Worm (Caenorhabditis elegans) whole organism, L4 larva: Measurements from ENCODE around the gene T25D1.3.
A peak's percentile ranks its signal among the peaks of the same experiment; 100 is the strongest.

Experiments used
- Y48G9A.11 ChIP-seq: fragments of 200-800 bp; sonication (Bioruptor generic); IDR thresholded peaks from 2 replicates; pipeline ENCODE4 v1.3.6; 2022; ENCODE audit warnings: missing genetic modification reagents, missing genetic modification characterization, missing compliant biosample characterization
- Y75B8A.6 ChIP-seq: fragments of 200-800 bp; sonication (Bioruptor generic); IDR thresholded peaks from 2 replicates; pipeline ENCODE4 v1.3.6; 2022; ENCODE audit warnings: missing genetic modification reagents, missing genetic modification characterization, missing compliant biosample characterization
- ZK337.2 ChIP-seq: fragments of 200-800 bp; sonication (Bioruptor generic); IDR thresholded peaks from 2 replicates; pipeline ENCODE4 v1.3.6; 2022; ENCODE audit warnings: missing genetic modification reagents, missing genetic modification characterization, missing compliant biosample characterization
- ama-1 ChIP-seq: fragments of 150-350 bp; optimal IDR thresholded peaks from 2 replicates; lab custom pipeline; 2014; ENCODE audit warnings: inconsistent platforms, mixed read lengths
- attf-4 ChIP-seq: sonication (generic microtip); optimal IDR thresholded peaks from 3 replicates; lab custom pipeline; 2017; ENCODE audit warnings: missing biosample characterization, missing genetic modification characterization
- ceh-28 ChIP-seq: fragments of 150-350 bp; optimal IDR thresholded peaks from 2 replicates; lab custom pipeline; 2014; ENCODE audit warnings: missing biosample characterization, missing genetic modification reagents, missing genetic modification characterization
- ceh-44 ChIP-seq: fragments of 200-800 bp; sonication (Bioruptor generic); IDR thresholded peaks from 2 replicates; pipeline ENCODE4 v1.3.6; 2022; ENCODE audit warnings: missing genetic modification reagents, missing genetic modification characterization, missing compliant biosample characterization
- ceh-62 ChIP-seq: sonication (generic microtip); optimal IDR thresholded peaks from 2 replicates; lab custom pipeline; 2017; ENCODE audit warnings: missing biosample characterization, missing genetic modification characterization
- ctbp-1 ChIP-seq: fragments of 200-800 bp; sonication (Bioruptor generic); IDR thresholded peaks from 2 replicates; pipeline ENCODE4 v1.3.6; 2022; ENCODE audit warnings: missing genetic modification reagents, missing genetic modification characterization, missing compliant biosample characterization
- daf-16 ChIP-seq, 3 experiments: sonication (generic microtip); optimal IDR thresholded peaks; 2 replicates each; lab custom pipeline; 2016 to 2017; ENCODE audit warnings: missing genetic modification characterization in 3 of 3, missing genetic modification reagents in 3 of 3, mild to moderate bottlenecking in 2 of 3, missing compliant biosample characterization in 2 of 3, missing biosample characterization in 1 of 3, moderate library complexity in 1 of 3
- daf-8 ChIP-seq: fragments of 200-800 bp; sonication (Bioruptor generic); IDR thresholded peaks from 2 replicates; pipeline ENCODE4 v1.3.6; 2022; ENCODE audit warnings: missing genetic modification characterization, missing compliant biosample characterization
- dmd-6 ChIP-seq: fragments of 200-800 bp; sonication (Bioruptor generic); IDR thresholded peaks from 2 replicates; pipeline ENCODE4 v1.3.6; 2022; ENCODE audit warnings: missing genetic modification reagents, missing genetic modification characterization, missing compliant biosample characterization
- dmd-8 ChIP-seq: fragments of 200-800 bp; sonication (Bioruptor generic); IDR thresholded peaks from 2 replicates; pipeline ENCODE4 v1.3.6; 2022; ENCODE audit warnings: missing genetic modification characterization, missing compliant biosample characterization
- dmd-9 ChIP-seq: fragments of 200-800 bp; sonication (Bioruptor generic); IDR thresholded peaks from 2 replicates; pipeline ENCODE4 v1.3.6; 2022; ENCODE audit warnings: missing genetic modification reagents, missing genetic modification characterization, missing compliant biosample characterization
- duxl-1 ChIP-seq: sonication (generic microtip); optimal IDR thresholded peaks from 2 replicates; lab custom pipeline; 2016; ENCODE audit warnings: mild to moderate bottlenecking, missing genetic modification characterization, moderate library complexity, missing compliant biosample characterization; ENCODE audit not compliant: poor library complexity
- egl-27 ChIP-seq: sonication (generic microtip); optimal IDR thresholded peaks from 3 replicates; lab custom pipeline; 2017; ENCODE audit warnings: missing biosample characterization, missing genetic modification reagents, missing genetic modification characterization
- egl-43 ChIP-seq: fragments of 200-800 bp; sonication (Bioruptor generic); IDR thresholded peaks from 2 replicates; pipeline ENCODE4 v1.3.6; 2022; ENCODE audit warnings: missing genetic modification reagents, missing genetic modification characterization, missing compliant biosample characterization
- gei-8 ChIP-seq: fragments of 200-800 bp; sonication (Bioruptor generic); optimal IDR thresholded peaks from 2 replicates; lab custom pipeline; 2018; ENCODE audit warnings: mild to moderate bottlenecking, missing genetic modification characterization, missing compliant biosample characterization
- hlh-11 ChIP-seq: fragments of 200-800 bp; sonication (Bioruptor generic); optimal IDR thresholded peaks from 2 replicates; lab custom pipeline; 2018; ENCODE audit warnings: mild to moderate bottlenecking, missing genetic modification characterization, missing compliant biosample characterization
- hlh-30 ChIP-seq: sonication (generic microtip); optimal IDR thresholded peaks from 2 replicates; lab custom pipeline; 2017; ENCODE audit warnings: antibody characterized with exemption, mild to moderate bottlenecking, missing genetic modification characterization, missing compliant biosample characterization; ENCODE audit not compliant: insufficient read depth
- hmg-1.1 ChIP-seq: fragments of 200-800 bp; sonication (Bioruptor generic); IDR thresholded peaks from 2 replicates; pipeline ENCODE4 v1.3.6; 2022; ENCODE audit warnings: missing genetic modification reagents, missing genetic modification characterization, missing compliant biosample characterization
- lin-1 ChIP-seq: fragments of 200-800 bp; sonication (Bioruptor generic); IDR thresholded peaks from 2 replicates; pipeline ENCODE4 v1.3.6; 2022; ENCODE audit warnings: missing genetic modification reagents, missing genetic modification characterization, missing compliant biosample characterization
- lin-13 ChIP-seq: fragments of 150-350 bp; optimal IDR thresholded peaks from 2 replicates; lab custom pipeline; 2014; ENCODE audit warnings: missing biosample characterization, missing genetic modification reagents, missing genetic modification characterization
- lin-15B ChIP-seq: fragments of 150-350 bp; sonication (generic microtip); optimal IDR thresholded peaks from 3 replicates; lab custom pipeline; 2014; ENCODE audit warnings: missing biosample characterization, missing genetic modification characterization
- lin-29 ChIP-seq: fragments of 200-800 bp; sonication (Bioruptor generic); IDR thresholded peaks from 2 replicates; pipeline ENCODE4 v1.3.6; 2022; ENCODE audit warnings: missing genetic modification reagents, missing genetic modification characterization, missing compliant biosample characterization
- lir-3 ChIP-seq: sonication (generic microtip); optimal IDR thresholded peaks from 2 replicates; lab custom pipeline; 2016; ENCODE audit warnings: mild to moderate bottlenecking, missing genetic modification characterization, missing compliant biosample characterization
- lsy-2 ChIP-seq, 2 experiments: fragments of 150-350 bp in 1 of 2; sonication (generic microtip) in 1 of 2; optimal IDR thresholded peaks; 2 replicates each; lab custom pipeline; 2014 to 2017; ENCODE audit warnings: missing biosample characterization in 2 of 2, missing genetic modification characterization in 2 of 2
- mep-1 ChIP-seq: fragments of 150-350 bp; sonication (generic microtip); optimal IDR thresholded peaks from 3 replicates; lab custom pipeline; 2014; ENCODE audit warnings: missing biosample characterization, missing genetic modification characterization
- mes-2 ChIP-seq: sonication (generic microtip); optimal IDR thresholded peaks from 2 replicates; lab custom pipeline; 2016; ENCODE audit warnings: missing genotype, mild to moderate bottlenecking, missing genetic modification characterization, missing compliant biosample characterization; ENCODE audit not compliant: poor library complexity, severe bottlenecking
- mxl-2 ChIP-seq: fragments of 200-800 bp; sonication (Bioruptor generic); conservative IDR thresholded peaks from 2 replicates; pipeline ENCODE4 v1.3.6; 2022; ENCODE audit warnings: missing genetic modification reagents, missing genetic modification characterization, missing compliant biosample characterization
- nhr-28 ChIP-seq: fragments of 150-350 bp; optimal IDR thresholded peaks from 2 replicates; lab custom pipeline; 2014; ENCODE audit warnings: missing biosample characterization, missing genetic modification characterization
- nhr-48 ChIP-seq: sonication (generic microtip); optimal IDR thresholded peaks from 2 replicates; lab custom pipeline; 2016; ENCODE audit warnings: mild to moderate bottlenecking, missing genetic modification characterization, missing compliant biosample characterization
- pqm-1 ChIP-seq: sonication (generic microtip); optimal IDR thresholded peaks from 2 replicates; lab custom pipeline; 2017; ENCODE audit warnings: missing biosample characterization, missing genetic modification characterization
- rbr-2 ChIP-seq: sonication (generic microtip); optimal IDR thresholded peaks from 2 replicates; lab custom pipeline; 2016; ENCODE audit warnings: missing genotype, missing genetic modification characterization, missing compliant biosample characterization
- sdz-12 ChIP-seq: fragments of 200-800 bp; sonication (Bioruptor generic); optimal IDR thresholded peaks from 2 replicates; lab custom pipeline; 2018; ENCODE audit warnings: mild to moderate bottlenecking, missing genetic modification characterization, missing compliant biosample characterization
- set-16 ChIP-seq: fragments of 200-800 bp; sonication (Bioruptor generic); IDR thresholded peaks from 2 replicates; pipeline ENCODE4 v1.3.6; 2022; ENCODE audit warnings: missing genetic modification reagents, missing genetic modification characterization, missing compliant biosample characterization
- snpc-1.2 ChIP-seq: fragments of 200-800 bp; sonication (Bioruptor generic); IDR thresholded peaks from 2 replicates; pipeline ENCODE4 v1.3.6; 2022; ENCODE audit warnings: missing genetic modification reagents, missing genetic modification characterization, missing compliant biosample characterization
- tra-1 ChIP-seq: fragments of 200-800 bp; sonication (Bioruptor generic); IDR thresholded peaks from 2 replicates; pipeline ENCODE4 v1.3.6; 2022; ENCODE audit warnings: missing genetic modification reagents, missing genetic modification characterization, missing compliant biosample characterization
- unc-62 ChIP-seq, 3 experiments: fragments of 150-350 bp in 1 of 3; sonication (generic microtip); optimal IDR thresholded peaks in 2 of 3; peaks in 1 of 3; 1 replicate in 1 of 3; 2 replicates in 2 of 3; lab custom pipeline; 2014 to 2017; ENCODE audit warnings: missing biosample characterization in 3 of 3, missing genetic modification characterization in 3 of 3, missing genetic modification reagents in 3 of 3, missing genotype in 1 of 3
- zag-1 ChIP-seq: fragments of 150-350 bp; optimal IDR thresholded peaks from 2 replicates; lab custom pipeline; 2014; ENCODE audit warnings: missing biosample characterization, missing genetic modification characterization
- zip-11 ChIP-seq: fragments of 200-800 bp; sonication (Bioruptor generic); IDR thresholded peaks from 2 replicates; pipeline ENCODE4 v1.3.6; 2022; ENCODE audit warnings: missing genetic modification characterization, missing compliant biosample characterization

T25D1.3 gene

ce11 chrX:16543887-16544286 is 38.4 kb downstream of the T25D1.3 start:
- TF ChIP-seq zip-11 (GFP tag; lab: Robert Waterston, UW) (no peak), ceh-62 (tag; lab: Kevin White, UChicago) (no peak), unc-62 (GFP tag; optimal IDR thresholded peaks at IDR 0.05 in 1 of 2; lab: Kevin White, UChicago) (peak in 1 of 2 experiments; percentile 91), unc-62 (tag; optimal IDR thresholded peaks at IDR 0.05; lab: Kevin White, UChicago) (no peak)

- TF ChIP-seq daf-8 (GFP tag; lab: Robert Waterston, UW): no peak
- 0 out of 2 replicates have a peak, but pooled peaks have one; percentile 59 for TF ChIP-seq egl-43 (GFP tag; lab: Robert Waterston, UW)
- TF ChIP-seq, all 104 proteins: peak for 1
These were observed 40.2 kb downstream of the T25D1.3 start for ce11 chrX:16545641-16546040.

ce11 chrX:16546135-16546534 is 40.7 kb downstream of the T25D1.3 start:
- TF ChIP-seq duxl-1 (tag; lab: Kevin White, UChicago): no peak
- peak in 1 of 2 experiments; percentile 94 for TF ChIP-seq unc-62 (GFP tag; optimal IDR thresholded peaks at IDR 0.05 in 1 of 2; lab: Kevin White, UChicago)
- TF ChIP-seq unc-62 (tag; optimal IDR thresholded peaks at IDR 0.05; lab: Kevin White, UChicago): no peak

- TF ChIP-seq mep-1 (tag; lab: Kevin White, UChicago): no peak
- TF ChIP-seq sdz-12 (GFP tag; lab: Kevin White, UChicago): no peak
- TF ChIP-seq lin-13 (GFP tag; lab: Kevin White, UChicago): no peak
- TF ChIP-seq unc-62 (GFP tag; optimal IDR thresholded peaks at IDR 0.05 in 1 of 2; lab: Kevin White, UChicago): peak in 1 of 2 experiments; percentile 95
- no peak for TF ChIP-seq unc-62 (tag; optimal IDR thresholded peaks at IDR 0.05; lab: Kevin White, UChicago)
- no peak for TF ChIP-seq lin-15B
- TF ChIP-seq snpc-1.2: no peak
- TF ChIP-seq tra-1 (GFP tag; lab: Robert Waterston, UW): no peak
- TF ChIP-seq gei-8 (GFP tag; lab: Kevin White, UChicago): no peak
These were observed 42.8 kb downstream of the T25D1.3 start for ce11 chrX:16548290-16548689.

- TF ChIP-seq egl-27 (tag; lab: Kevin White, UChicago): no peak
- TF ChIP-seq hlh-30 (tag; lab: Kevin White, UChicago): peak; percentile 86
- TF ChIP-seq sdz-12 (GFP tag; lab: Kevin White, UChicago): no peak
- TF ChIP-seq ama-1: no peak
- no peak for TF ChIP-seq attf-4 (tag; lab: Kevin White, UChicago)
- TF ChIP-seq ZK337.2 (GFP tag; lab: Robert Waterston, UW): no peak
- TF ChIP-seq lsy-2 (tag; optimal IDR thresholded peaks at IDR 0.05; lab: Kevin White, UChicago): no peak
- peak; percentile 80 for TF ChIP-seq dmd-6 (GFP tag; lab: Robert Waterston, UW)
- no peak for TF ChIP-seq mxl-2 (GFP tag; lab: Robert Waterston, UW)
- TF ChIP-seq duxl-1 (tag; lab: Kevin White, UChicago): no peak
- no peak for TF ChIP-seq hmg-1.1 (GFP tag; lab: Robert Waterston, UW)
- TF ChIP-seq Y75B8A.6 (GFP tag; lab: Robert Waterston, UW): no peak
- TF ChIP-seq set-16 (GFP tag; lab: Robert Waterston, UW): no peak
- TF ChIP-seq rbr-2: no peak
- peak; percentile 81 for TF ChIP-seq hlh-11 (tag; lab: Kevin White, UChicago)
- no peak for TF ChIP-seq dmd-8 (GFP tag; lab: Robert Waterston, UW)
- no peak for TF ChIP-seq lin-29 (GFP tag; lab: Robert Waterston, UW)
- TF ChIP-seq tra-1 (GFP tag; lab: Robert Waterston, UW): no peak
- TF ChIP-seq ceh-44 (GFP tag; lab: Robert Waterston, UW): no peak
- TF ChIP-seq Y48G9A.11 (GFP tag; lab: Robert Waterston, UW): no peak
- TF ChIP-seq dmd-9 (GFP tag; lab: Robert Waterston, UW): no peak
- no peak for TF ChIP-seq ctbp-1 (GFP tag; lab: Robert Waterston, UW)
- TF ChIP-seq zag-1 (tag; lab: Kevin White, UChicago): no peak
- peak; percentile 13 for TF ChIP-seq nhr-48 (tag; lab: Kevin White, UChicago)
- TF ChIP-seq mes-2 (tag; lab: Kevin White, UChicago): peak; percentile 36
- TF ChIP-seq pqm-1: peak; percentile 29
- TF ChIP-seq lir-3 (tag; lab: Kevin White, UChicago): no peak
- peak; percentile 94 for TF ChIP-seq nhr-28 (tag; lab: Kevin White, UChicago)
- TF ChIP-seq lin-1 (GFP tag; lab: Robert Waterston, UW): 0 out of 2 replicates have a peak, but pooled peaks have one; percentile 37
- no peak for TF ChIP-seq ceh-28 (tag; lab: Kevin White, UChicago)
- no peak for TF ChIP-seq daf-16 (GFP tag; optimal IDR thresholded peaks at IDR 0.05; lab: Kevin White, UChicago)
- peak; percentile 75 for TF ChIP-seq daf-16 (tag; optimal IDR thresholded peaks at IDR 0.05; lab: Kevin White, UChicago)
These were observed 45.1 kb downstream of the T25D1.3 start for ce11 chrX:16550551-16550950.
